Worm (Caenorhabditis elegans): ENCODE results near the gene F18E2.15.

DNA sequence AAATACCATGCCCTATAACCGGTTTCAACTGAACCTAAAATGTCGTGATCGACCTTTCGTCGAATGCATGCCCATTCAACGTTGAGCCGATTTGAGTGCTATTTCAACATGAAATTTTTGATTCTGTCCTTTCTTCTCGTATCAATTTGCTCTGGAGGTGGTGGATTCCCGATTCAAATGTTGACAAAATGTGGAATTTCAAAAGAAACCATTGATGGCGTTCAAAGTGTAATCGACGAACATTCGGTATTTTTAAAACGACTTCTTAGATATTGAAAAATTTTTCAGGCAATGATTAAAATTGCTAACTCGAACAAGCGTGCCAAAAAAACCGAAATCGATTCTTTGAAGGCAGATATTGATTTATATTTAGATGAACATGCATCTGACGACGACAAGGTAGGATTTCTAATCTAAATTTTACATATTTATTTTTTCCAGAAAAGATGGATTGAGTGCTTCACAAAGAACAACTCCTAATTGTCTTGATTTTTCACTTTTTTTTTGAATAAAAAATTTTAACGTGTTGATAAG is 33.6 kb downstream of the F18E2.15 start, which contains the start of gene R11D1.13:
- no peak for TF ChIP-seq unc-39 (tag; optimal IDR thresholded peaks at IDR 0.05)
- TF ChIP-seq fos-1 (tag; optimal IDR thresholded peaks at IDR 0.05) = no peak
- no peak for TF ChIP-seq sem-4 (tag; optimal IDR thresholded peaks at IDR 0.05)
- no peak for TF ChIP-seq lin-39 (tag; optimal IDR thresholded peaks at IDR 0.05)
- no peak for TF ChIP-seq ama-1 (optimal IDR thresholded peaks at IDR 0.05)
- no peak for TF ChIP-seq elt-1 (tag; optimal IDR thresholded peaks at IDR 0.05)
- TF ChIP-seq aly-2 (tag; optimal IDR thresholded peaks at IDR 0.05) = no peak
- TF ChIP-seq lin-13 (GFP tag; optimal IDR thresholded peaks at IDR 0.05) = no peak
- TF ChIP-seq unc-62 (GFP tag; optimal IDR thresholded peaks at IDR 0.05) = no peak
- no peak for TF ChIP-seq nhr-237 (tag; optimal IDR thresholded peaks at IDR 0.05)
- TF ChIP-seq elt-3 (tag; optimal IDR thresholded peaks at IDR 0.05) = no peak

Measured in whole organism, L2 larva.